Fruit fly (Drosophila melanogaster) whole organism, pupa: Measurements from ENCODE around the gene CG2256.

Source experiments
- CG32121 ChIP-seq: fragments of 200-800 bp; sonication (Bioruptor generic); IDR thresholded peaks from 2 replicates; pipeline ENCODE4 v1.3.6; 2022; ENCODE audit warnings: missing biosample characterization, missing genetic modification characterization
- CG9948 ChIP-seq: fragments of 200-800 bp; sonication (Bioruptor generic); optimal IDR thresholded peaks from 2 replicates; lab custom pipeline; 2018; ENCODE audit warnings: missing biosample characterization, mild to moderate bottlenecking, missing genetic modification characterization, moderate library complexity
- Pif1B ChIP-seq: fragments of 200-800 bp; sonication (Bioruptor generic); optimal IDR thresholded peaks from 3 replicates; lab custom pipeline; 2016; ENCODE audit warnings: missing biosample characterization, missing genetic modification characterization

DNA sequence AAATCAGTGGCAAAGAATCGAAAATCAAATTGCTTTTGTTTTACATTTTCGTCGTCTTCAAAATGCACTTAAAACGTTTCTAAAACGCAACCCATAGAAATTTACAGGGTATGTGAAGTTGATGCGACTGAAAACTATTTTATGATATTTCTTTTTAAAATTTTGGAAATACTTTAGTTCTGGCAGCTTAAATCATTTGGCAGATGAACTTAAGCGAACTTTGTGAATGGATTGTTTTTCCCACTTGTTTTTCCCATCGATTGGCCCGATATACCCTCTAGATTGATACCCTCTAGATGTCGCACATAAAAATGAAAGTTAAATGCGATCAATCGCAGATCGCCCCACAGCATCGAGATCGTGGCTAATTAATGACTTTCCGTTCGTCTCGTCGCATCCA lies 39.1 kb upstream of the CG2256 start:
- TF ChIP-seq CG32121 (GFP tag; lab: Robert Waterston, UW), result no peak
- TF ChIP-seq Pif1B (GFP tag; lab: Kevin White, UChicago), result no peak
- no peak for TF ChIP-seq CG9948 (tag; lab: Kevin White, UChicago)
